Worm (Caenorhabditis elegans) whole organism, L4 larva: ENCODE measurements around the gene F13A7.14.
A peak's percentile ranks its signal among the peaks of the same experiment; 100 is the strongest.

Experiments
- D1046.2 ChIP-seq: fragments of 200-800 bp; sonication (Bioruptor generic); IDR thresholded peaks from 2 replicates; pipeline ENCODE4 v1.3.6; 2022; ENCODE audit warnings: missing genetic modification characterization, missing compliant biosample characterization
- F26F4.8 ChIP-seq: fragments of 200-800 bp; sonication (Bioruptor generic); conservative IDR thresholded peaks from 2 replicates; pipeline ENCODE4 v1.3.6; 2022; ENCODE audit warnings: missing genetic modification characterization, missing compliant biosample characterization
- R02D3.7 ChIP-seq: fragments of 150-350 bp; sonication (generic microtip); optimal IDR thresholded peaks from 3 replicates; lab custom pipeline; 2014; ENCODE audit warnings: missing biosample characterization, missing genetic modification characterization
- T20F7.1 ChIP-seq: fragments of 200-800 bp; sonication (Bioruptor generic); optimal IDR thresholded peaks from 2 replicates; lab custom pipeline; 2018; ENCODE audit warnings: mild to moderate bottlenecking, missing genetic modification characterization, missing compliant biosample characterization
- Y105C5A.15 ChIP-seq: fragments of 200-800 bp; sonication (Bioruptor generic); IDR thresholded peaks from 2 replicates; pipeline ENCODE4 v1.3.6; 2022; ENCODE audit warnings: missing genetic modification characterization, missing compliant biosample characterization
- Y48G9A.11 ChIP-seq: fragments of 200-800 bp; sonication (Bioruptor generic); IDR thresholded peaks from 2 replicates; pipeline ENCODE4 v1.3.6; 2022; ENCODE audit warnings: missing genetic modification reagents, missing genetic modification characterization, missing compliant biosample characterization
- ZK546.5 ChIP-seq, 2 experiments: sonication (generic microtip); optimal IDR thresholded peaks; 2 replicates each; lab custom pipeline; 2017; ENCODE audit warnings: missing biosample characterization in 2 of 2, missing genetic modification characterization in 2 of 2
- aly-2 ChIP-seq: sonication (generic microtip); optimal IDR thresholded peaks from 2 replicates; lab custom pipeline; 2018; ENCODE audit warnings: missing biosample characterization, missing genetic modification characterization
- ama-1 ChIP-seq: fragments of 150-350 bp; optimal IDR thresholded peaks from 2 replicates; lab custom pipeline; 2014; ENCODE audit warnings: inconsistent platforms, mixed read lengths
- arid-1 ChIP-seq: fragments of 200-800 bp; sonication (Bioruptor generic); conservative IDR thresholded peaks from 2 replicates; pipeline ENCODE4 v1.3.6; 2022; ENCODE audit warnings: missing genetic modification reagents, missing genetic modification characterization, missing compliant biosample characterization
- attf-4 ChIP-seq: sonication (generic microtip); optimal IDR thresholded peaks from 3 replicates; lab custom pipeline; 2017; ENCODE audit warnings: missing biosample characterization, missing genetic modification characterization
- ceh-20 ChIP-seq: fragments of 200-800 bp; sonication (Bioruptor generic); IDR thresholded peaks from 2 replicates; pipeline ENCODE4 v1.3.6; 2022; ENCODE audit warnings: missing genetic modification reagents, missing genetic modification characterization, missing compliant biosample characterization
- ceh-28 ChIP-seq: fragments of 150-350 bp; optimal IDR thresholded peaks from 2 replicates; lab custom pipeline; 2014; ENCODE audit warnings: missing biosample characterization, missing genetic modification reagents, missing genetic modification characterization
- ceh-82 ChIP-seq: sonication (generic microtip); optimal IDR thresholded peaks from 2 replicates; lab custom pipeline; 2017; ENCODE audit warnings: missing biosample characterization, missing genetic modification characterization
- daf-16 ChIP-seq, 3 experiments: sonication (generic microtip); optimal IDR thresholded peaks; 2 replicates each; lab custom pipeline; 2016 to 2017; ENCODE audit warnings: missing genetic modification characterization in 3 of 3, missing genetic modification reagents in 3 of 3, mild to moderate bottlenecking in 2 of 3, missing compliant biosample characterization in 2 of 3, missing biosample characterization in 1 of 3, moderate library complexity in 1 of 3
- daf-8 ChIP-seq: fragments of 200-800 bp; sonication (Bioruptor generic); IDR thresholded peaks from 2 replicates; pipeline ENCODE4 v1.3.6; 2022; ENCODE audit warnings: missing genetic modification characterization, missing compliant biosample characterization
- dmd-6 ChIP-seq: fragments of 200-800 bp; sonication (Bioruptor generic); IDR thresholded peaks from 2 replicates; pipeline ENCODE4 v1.3.6; 2022; ENCODE audit warnings: missing genetic modification reagents, missing genetic modification characterization, missing compliant biosample characterization
- duxl-1 ChIP-seq: sonication (generic microtip); optimal IDR thresholded peaks from 2 replicates; lab custom pipeline; 2016; ENCODE audit warnings: mild to moderate bottlenecking, missing genetic modification characterization, moderate library complexity, missing compliant biosample characterization; ENCODE audit not compliant: poor library complexity
- egl-27 ChIP-seq: sonication (generic microtip); optimal IDR thresholded peaks from 3 replicates; lab custom pipeline; 2017; ENCODE audit warnings: missing biosample characterization, missing genetic modification reagents, missing genetic modification characterization
- egl-43 ChIP-seq: fragments of 200-800 bp; sonication (Bioruptor generic); IDR thresholded peaks from 2 replicates; pipeline ENCODE4 v1.3.6; 2022; ENCODE audit warnings: missing genetic modification reagents, missing genetic modification characterization, missing compliant biosample characterization
- fkh-10 ChIP-seq: fragments of 150-350 bp; optimal IDR thresholded peaks from 2 replicates; lab custom pipeline; 2014; ENCODE audit warnings: missing biosample characterization, missing genetic modification reagents, missing genetic modification characterization
- hif-1 ChIP-seq, 2 experiments: sonication (generic microtip); optimal IDR thresholded peaks; 2 replicates each; lab custom pipeline; 2016 to 2017; ENCODE audit warnings: missing compliant biosample characterization in 2 of 2, missing genetic modification characterization in 2 of 2, missing genetic modification reagents in 2 of 2, missing genotype in 2 of 2, mild to moderate bottlenecking in 1 of 2
- hmg-1.1 ChIP-seq: fragments of 200-800 bp; sonication (Bioruptor generic); IDR thresholded peaks from 2 replicates; pipeline ENCODE4 v1.3.6; 2022; ENCODE audit warnings: missing genetic modification reagents, missing genetic modification characterization, missing compliant biosample characterization
- jun-1 ChIP-seq: fragments of 150-350 bp; optimal IDR thresholded peaks from 2 replicates; lab custom pipeline; 2014; ENCODE audit warnings: missing biosample characterization, missing genetic modification reagents, missing genetic modification characterization
- lin-13 ChIP-seq: fragments of 150-350 bp; optimal IDR thresholded peaks from 2 replicates; lab custom pipeline; 2014; ENCODE audit warnings: missing biosample characterization, missing genetic modification reagents, missing genetic modification characterization
- lin-38 ChIP-seq: fragments of 200-800 bp; sonication (Bioruptor generic); IDR thresholded peaks from 2 replicates; pipeline ENCODE4 v1.3.6; 2022; ENCODE audit warnings: missing genetic modification reagents, missing genetic modification characterization, missing compliant biosample characterization
- lin-39 ChIP-seq: fragments of 150-350 bp; optimal IDR thresholded peaks from 2 replicates; lab custom pipeline; 2014; ENCODE audit warnings: missing biosample characterization, missing genetic modification reagents, missing genetic modification characterization
- lsy-2 ChIP-seq, 2 experiments: fragments of 150-350 bp in 1 of 2; sonication (generic microtip) in 1 of 2; optimal IDR thresholded peaks; 2 replicates each; lab custom pipeline; 2014 to 2017; ENCODE audit warnings: missing biosample characterization in 2 of 2, missing genetic modification characterization in 2 of 2
- mdl-1 ChIP-seq, 2 experiments: fragments of 150-350 bp in 1 of 2; sonication (generic microtip) in 1 of 2; optimal IDR thresholded peaks; 2 replicates each; lab custom pipeline; 2014 to 2017; ENCODE audit warnings: missing biosample characterization in 2 of 2, missing genetic modification characterization in 2 of 2
- mep-1 ChIP-seq: fragments of 150-350 bp; sonication (generic microtip); optimal IDR thresholded peaks from 3 replicates; lab custom pipeline; 2014; ENCODE audit warnings: missing biosample characterization, missing genetic modification characterization
- mes-2 ChIP-seq: sonication (generic microtip); optimal IDR thresholded peaks from 2 replicates; lab custom pipeline; 2016; ENCODE audit warnings: missing genotype, mild to moderate bottlenecking, missing genetic modification characterization, missing compliant biosample characterization; ENCODE audit not compliant: poor library complexity, severe bottlenecking
- mxl-3 ChIP-seq: fragments of 200-800 bp; sonication (Bioruptor generic); optimal IDR thresholded peaks from 2 replicates; lab custom pipeline; 2018; ENCODE audit warnings: mild to moderate bottlenecking, missing genetic modification characterization, missing compliant biosample characterization
- nhr-111 ChIP-seq: fragments of 200-800 bp; sonication (Bioruptor generic); optimal IDR thresholded peaks from 2 replicates; lab custom pipeline; 2018; ENCODE audit warnings: mild to moderate bottlenecking, missing genetic modification characterization, missing compliant biosample characterization
- nhr-237 ChIP-seq: sonication (generic microtip); optimal IDR thresholded peaks from 2 replicates; lab custom pipeline; 2017; ENCODE audit warnings: missing biosample characterization, missing genetic modification characterization
- nhr-28 ChIP-seq: fragments of 150-350 bp; optimal IDR thresholded peaks from 2 replicates; lab custom pipeline; 2014; ENCODE audit warnings: missing biosample characterization, missing genetic modification characterization
- nhr-41 ChIP-seq: fragments of 200-800 bp; sonication (Bioruptor generic); IDR thresholded peaks from 2 replicates; pipeline ENCODE4 v1.3.6; 2022; ENCODE audit warnings: missing genetic modification reagents, missing genetic modification characterization, missing compliant biosample characterization
- nhr-6 ChIP-seq: fragments of 150-350 bp; optimal IDR thresholded peaks from 2 replicates; lab custom pipeline; 2014; ENCODE audit warnings: missing biosample characterization, missing genetic modification characterization
- nhr-76 ChIP-seq: fragments of 150-350 bp; optimal IDR thresholded peaks from 2 replicates; lab custom pipeline; 2014; ENCODE audit warnings: missing biosample characterization, missing genetic modification characterization
- nhr-77 ChIP-seq: fragments of 150-350 bp; optimal IDR thresholded peaks from 2 replicates; lab custom pipeline; 2014; ENCODE audit warnings: missing biosample characterization, missing genetic modification characterization
- pha-4 ChIP-seq, 2 experiments: fragments of 150-350 bp in 1 of 2; fragments of 200-800 bp in 1 of 2; sonication (Bioruptor generic) in 1 of 2; IDR thresholded peaks in 1 of 2; optimal IDR thresholded peaks in 1 of 2; 2 replicates each; pipeline versions ENCODE4 v1.3.6 to Lab custom; 2014 to 2022; ENCODE audit warnings: missing genetic modification characterization in 2 of 2, missing genetic modification reagents in 2 of 2, missing biosample characterization in 1 of 2, missing compliant biosample characterization in 1 of 2
- php-3 ChIP-seq: fragments of 200-800 bp; sonication (Bioruptor generic); IDR thresholded peaks from 2 replicates; pipeline ENCODE4 v1.3.6; 2022; ENCODE audit warnings: missing genetic modification reagents, missing genetic modification characterization, missing compliant biosample characterization
- sdz-12 ChIP-seq: fragments of 200-800 bp; sonication (Bioruptor generic); optimal IDR thresholded peaks from 2 replicates; lab custom pipeline; 2018; ENCODE audit warnings: mild to moderate bottlenecking, missing genetic modification characterization, missing compliant biosample characterization
- snpc-4 ChIP-seq: fragments of 150-350 bp; optimal IDR thresholded peaks from 2 replicates; lab custom pipeline; 2014; ENCODE audit warnings: missing biosample characterization, missing genetic modification characterization
- spr-1 ChIP-seq: sonication (generic microtip); optimal IDR thresholded peaks from 2 replicates; lab custom pipeline; 2016; ENCODE audit warnings: mild to moderate bottlenecking, missing genetic modification characterization, missing compliant biosample characterization
- spr-3 ChIP-seq: fragments of 200-800 bp; sonication (Bioruptor generic); optimal IDR thresholded peaks from 2 replicates; lab custom pipeline; 2018; ENCODE audit warnings: mild to moderate bottlenecking, missing genetic modification characterization, missing compliant biosample characterization
- unc-130 ChIP-seq: sonication (generic microtip); optimal IDR thresholded peaks from 2 replicates; lab custom pipeline; 2016; ENCODE audit warnings: missing genetic modification reagents, missing genetic modification characterization, missing compliant biosample characterization
- unc-62 ChIP-seq, 3 experiments: fragments of 150-350 bp in 1 of 3; sonication (generic microtip); optimal IDR thresholded peaks in 2 of 3; peaks in 1 of 3; 1 replicate in 1 of 3; 2 replicates in 2 of 3; lab custom pipeline; 2014 to 2017; ENCODE audit warnings: missing biosample characterization in 3 of 3, missing genetic modification characterization in 3 of 3, missing genetic modification reagents in 3 of 3, missing genotype in 1 of 3
- zag-1 ChIP-seq: fragments of 150-350 bp; optimal IDR thresholded peaks from 2 replicates; lab custom pipeline; 2014; ENCODE audit warnings: missing biosample characterization, missing genetic modification characterization
- zfp-2 ChIP-seq: sonication (generic microtip); optimal IDR thresholded peaks from 2 replicates; lab custom pipeline; 2016; ENCODE audit warnings: mild to moderate bottlenecking, missing genetic modification characterization, missing compliant biosample characterization
- zip-2 ChIP-seq: fragments of 150-350 bp; optimal IDR thresholded peaks from 2 replicates; lab custom pipeline; 2014; ENCODE audit warnings: missing biosample characterization, missing genetic modification characterization
- ztf-11 ChIP-seq: fragments of 150-350 bp; optimal IDR thresholded peaks from 2 replicates; lab custom pipeline; 2014; ENCODE audit warnings: missing biosample characterization, missing genetic modification characterization

The F13A7.14 gene

ce11 chrV:16401519-16401918 is at the start of gene F13A7.14:
Gene F13A7.14 (plus strand): TSS chrV:16401891.
- TF ChIP-seq mxl-3 (GFP tag; lab: Kevin White, UChicago), result no peak
- no peak for TF ChIP-seq php-3 (GFP tag; lab: Robert Waterston, UW)
- peak; percentile 59 for TF ChIP-seq hmg-1.1
- TF ChIP-seq snpc-4 (tag; lab: Kevin White, UChicago), result no peak
- TF ChIP-seq unc-130, result peak; percentile 87
- TF ChIP-seq nhr-28 (tag; lab: Kevin White, UChicago), result no peak
- peak; percentile 14 for TF ChIP-seq nhr-6 (tag; lab: Kevin White, UChicago)
- TF ChIP-seq Y105C5A.15, result no peak
- no peak for TF ChIP-seq nhr-76
- no peak for TF ChIP-seq unc-62 (GFP tag; optimal IDR thresholded peaks at IDR 0.05 in 1 of 2; lab: Kevin White, UChicago)
- TF ChIP-seq unc-62 (tag; optimal IDR thresholded peaks at IDR 0.05; lab: Kevin White, UChicago), result no peak
- TF ChIP-seq daf-8 (GFP tag; lab: Robert Waterston, UW), result no peak
- peak; percentile 100 for TF ChIP-seq mes-2 (tag; lab: Kevin White, UChicago)
- no peak for TF ChIP-seq nhr-237 (tag; lab: Kevin White, UChicago)
- TF ChIP-seq egl-27, result no peak
- TF ChIP-seq mep-1 (tag; lab: Kevin White, UChicago), result no peak
- no peak for TF ChIP-seq ztf-11 (tag; lab: Kevin White, UChicago)
- no peak for TF ChIP-seq ZK546.5 (tag; optimal IDR thresholded peaks at IDR 0.05; lab: Kevin White, UChicago)
- TF ChIP-seq daf-16 (GFP tag; optimal IDR thresholded peaks at IDR 0.05; lab: Kevin White, UChicago), result no peak
- TF ChIP-seq daf-16 (tag; optimal IDR thresholded peaks at IDR 0.05; lab: Kevin White, UChicago), result no peak
- TF ChIP-seq lin-39 (tag; lab: Kevin White, UChicago), result no peak
- no peak for TF ChIP-seq zfp-2 (tag; lab: Kevin White, UChicago)
- TF ChIP-seq spr-3 (GFP tag; lab: Kevin White, UChicago), result peak; percentile 20
- TF ChIP-seq lsy-2 (tag; optimal IDR thresholded peaks at IDR 0.05; lab: Kevin White, UChicago), result peak in 1 of 2 experiments; percentile 87
- no peak for TF ChIP-seq R02D3.7 (tag; lab: Kevin White, UChicago)
- peak; percentile 85 for TF ChIP-seq duxl-1 (tag; lab: Kevin White, UChicago)
- no peak for TF ChIP-seq sdz-12 (GFP tag; lab: Kevin White, UChicago)
- no peak for TF ChIP-seq mdl-1 (tag; optimal IDR thresholded peaks at IDR 0.05; lab: Kevin White, UChicago)
- no peak for TF ChIP-seq zag-1 (tag; lab: Kevin White, UChicago)
- TF ChIP-seq ceh-28 (tag; lab: Kevin White, UChicago), result no peak
- TF ChIP-seq aly-2 (tag; lab: Kevin White, UChicago), result no peak
- TF ChIP-seq dmd-6 (GFP tag; lab: Robert Waterston, UW), result peak; percentile 75
- TF ChIP-seq egl-43 (GFP tag; lab: Robert Waterston, UW), result no peak
- peak; percentile 44; the same call in 1 of the 2 replicates for TF ChIP-seq Y48G9A.11
- peak; percentile 73 for TF ChIP-seq lin-38
- no peak for TF ChIP-seq ceh-82
- peak in 1 of 2 experiments; percentile 90 for TF ChIP-seq hif-1 (tag; optimal IDR thresholded peaks at IDR 0.05; lab: Kevin White, UChicago)
- no peak for TF ChIP-seq pha-4 (GFP tag; IDR thresholded peaks at IDR 0.05; lab: Robert Waterston, UW)
- no peak for TF ChIP-seq pha-4 (tag; optimal IDR thresholded peaks at IDR 0.05; lab: Kevin White, UChicago)
- TF ChIP-seq jun-1 (tag; lab: Kevin White, UChicago), result no peak
- no peak for TF ChIP-seq zip-2 (tag; lab: Kevin White, UChicago)
- TF ChIP-seq nhr-77 (tag; lab: Kevin White, UChicago), result no peak
- peak; percentile 33 for TF ChIP-seq lin-13 (GFP tag; lab: Kevin White, UChicago)
- no peak for TF ChIP-seq spr-1 (tag; lab: Kevin White, UChicago)
- no peak for TF ChIP-seq F26F4.8 (GFP tag; lab: Robert Waterston, UW)
- no peak for TF ChIP-seq D1046.2 (GFP tag; lab: Robert Waterston, UW)
- no peak for TF ChIP-seq fkh-10
- no peak for TF ChIP-seq arid-1
- no peak for TF ChIP-seq ama-1 (lab: Kevin White, UChicago)
- no peak for TF ChIP-seq ceh-20
- no peak for TF ChIP-seq nhr-41 (GFP tag; lab: Robert Waterston, UW)
- no peak for TF ChIP-seq attf-4 (tag; lab: Kevin White, UChicago)
- no peak for TF ChIP-seq T20F7.1 (GFP tag; lab: Kevin White, UChicago)
- no peak for TF ChIP-seq nhr-111 (GFP tag; lab: Kevin White, UChicago)
